Worm (Caenorhabditis elegans): ENCODE results near the gene snf-3.

snf-3 gene

DNA sequence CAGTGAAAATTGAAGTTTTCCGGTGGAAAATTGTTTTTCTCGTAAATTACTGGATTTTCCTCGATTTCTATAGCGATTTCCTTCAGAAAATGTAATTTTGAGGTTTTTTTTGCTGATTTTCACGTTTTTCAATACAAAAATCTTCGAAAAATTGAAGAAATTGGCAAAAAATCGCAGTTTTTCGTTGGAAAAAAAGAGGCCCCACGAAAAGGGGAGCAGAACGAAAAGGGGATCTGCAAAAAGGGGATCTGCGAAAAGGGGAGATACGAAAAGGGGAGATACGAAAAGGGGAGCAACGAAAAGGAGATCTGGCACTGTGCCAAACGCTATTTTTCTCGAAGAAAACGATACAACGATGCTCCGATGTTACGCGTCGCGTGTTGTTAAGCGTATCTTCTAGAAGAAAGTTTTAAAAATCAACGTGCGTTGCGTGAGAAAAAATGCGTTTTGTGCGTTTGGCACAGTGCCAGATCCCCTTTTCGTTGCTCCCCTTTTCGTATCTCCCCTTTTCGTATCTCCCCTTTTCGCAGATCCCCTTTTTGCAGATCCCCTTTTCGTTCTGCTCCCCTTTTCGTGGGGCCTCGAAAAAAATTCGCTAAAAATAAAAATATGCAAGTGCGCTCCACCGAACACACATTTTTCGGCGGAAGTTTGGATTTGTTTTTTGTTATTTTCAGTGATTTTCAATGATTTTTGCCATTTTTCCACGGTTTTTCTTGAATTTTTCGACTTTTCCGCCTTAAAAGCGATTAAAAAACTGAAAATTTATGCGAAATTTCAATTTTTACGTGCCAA, 42.7 kb downstream of the snf-3 start (continued):
- TF ChIP-seq pqm-1 (tag; optimal IDR thresholded peaks at IDR 0.05) (peak; percentile 64), ref-2 (tag; optimal IDR thresholded peaks at IDR 0.05) (peak; percentile 93), F13H6.1 (tag; optimal IDR thresholded peaks at IDR 0.05) (peak; percentile 66), ceh-14 (tag; optimal IDR thresholded peaks at IDR 0.05) (peak; percentile 84)

DNA sequence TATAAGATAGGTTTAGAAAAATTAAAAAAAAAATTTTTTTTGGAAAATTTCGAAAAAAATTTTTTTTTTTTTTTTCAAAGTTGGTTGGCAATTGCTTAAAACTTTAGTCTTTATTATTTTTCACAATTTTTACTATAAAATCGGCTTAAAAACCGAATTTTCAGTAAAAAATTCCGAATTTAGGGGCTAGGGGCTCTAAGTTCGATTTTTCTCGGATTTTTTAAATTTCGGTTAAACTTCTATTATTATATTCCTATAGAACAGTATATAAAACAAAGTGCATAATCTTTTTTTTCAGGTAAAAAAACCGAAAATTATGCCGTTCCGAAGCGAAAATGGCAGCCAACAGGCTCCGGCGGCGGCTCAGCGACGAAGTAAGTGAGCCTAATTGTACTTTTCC, 44.7 kb downstream of the snf-3 start, which contains the start of gene pod-2:
TSS of gene pod-2 (plus strand) at position 301 of the 400 bp plus-strand sequence.
- TF ChIP-seq ceh-30 (tag; optimal IDR thresholded peaks at IDR 0.05) (no peak), dmd-4 (tag; optimal IDR thresholded peaks at IDR 0.05; ENCODE audit: borderline replicate concordance) (no peak)

DNA sequence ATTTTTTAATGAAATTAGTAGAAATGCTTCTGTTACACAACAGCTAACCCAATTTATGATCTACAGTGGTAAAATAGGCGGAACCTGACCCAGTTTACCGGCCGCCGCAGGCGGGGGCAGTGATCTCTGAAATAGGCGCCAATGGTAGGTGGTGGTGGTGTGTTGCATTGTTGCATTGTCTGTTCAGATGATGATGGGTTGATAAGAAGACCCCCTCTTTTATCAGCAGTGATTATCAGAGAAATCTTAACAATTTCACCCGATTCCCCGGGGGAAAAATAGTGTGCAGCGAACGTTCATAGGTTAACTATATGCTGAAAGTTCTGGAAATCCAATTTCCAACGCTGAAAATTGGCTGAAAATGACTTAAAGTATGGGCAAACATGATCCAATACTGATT, 46.8 kb downstream of the snf-3 start:
- TF ChIP-seq ztf-16 (tag; optimal IDR thresholded peaks at IDR 0.05) (no peak), lin-11 (tag; optimal IDR thresholded peaks at IDR 0.05) (no peak), C08G9.2 (tag; optimal IDR thresholded peaks at IDR 0.05) (no peak), elt-2 (tag; optimal IDR thresholded peaks at IDR 0.05) (peak; percentile 89)

DNA sequence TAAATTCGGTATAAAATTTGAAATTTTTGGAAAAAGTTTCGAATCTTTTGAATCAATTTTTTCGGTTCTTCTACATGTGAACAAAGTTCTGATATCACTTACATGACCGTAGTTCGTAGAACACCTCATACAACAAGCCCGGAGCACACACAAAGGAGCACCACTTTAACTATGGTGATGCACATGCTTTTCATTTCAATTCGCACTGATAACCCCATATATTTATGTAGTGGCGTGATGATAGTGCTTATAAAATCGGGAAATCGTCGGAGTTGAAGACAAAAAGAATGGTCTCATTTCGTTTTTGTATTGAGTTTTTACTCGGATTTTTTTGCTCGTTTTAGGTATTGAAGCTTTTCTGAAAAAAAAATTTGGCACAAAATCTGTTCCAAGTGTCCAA, 48.9 kb downstream of the snf-3 start, which contains the start of gene W09B6.4:
TSS of gene W09B6.4 (minus strand) at position 151 of the 400 bp plus-strand sequence.
- no peak for TF ChIP-seq pqm-1 (tag; optimal IDR thresholded peaks at IDR 0.05)
- no peak for TF ChIP-seq unc-55 (GFP tag; optimal IDR thresholded peaks at IDR 0.05)
- TF ChIP-seq ama-1 (optimal IDR thresholded peaks at IDR 0.05), result no peak
- TF ChIP-seq ttx-3 (tag; optimal IDR thresholded peaks at IDR 0.05), result no peak
- TF ChIP-seq sdc-2 (tag; optimal IDR thresholded peaks at IDR 0.05), result no peak
- no peak for TF ChIP-seq dve-1 (tag; optimal IDR thresholded peaks at IDR 0.05)
- TF ChIP-seq sox-4 (tag; optimal IDR thresholded peaks at IDR 0.05), result no peak
- TF ChIP-seq pax-1 (tag; optimal IDR thresholded peaks at IDR 0.05), result no peak
- no peak for TF ChIP-seq elt-2 (tag; optimal IDR thresholded peaks at IDR 0.05)
- TF ChIP-seq ref-2 (tag; optimal IDR thresholded peaks at IDR 0.05), result no peak
- no peak for TF ChIP-seq gmeb-2 (tag; optimal IDR thresholded peaks at IDR 0.05)
- TF ChIP-seq unc-86 (tag; optimal IDR thresholded peaks at IDR 0.05), result no peak
- TF ChIP-seq tbx-2 (tag; optimal IDR thresholded peaks at IDR 0.05), result no peak
- no peak for TF ChIP-seq ceh-6 (GFP tag; optimal IDR thresholded peaks at IDR 0.05)
- no peak for TF ChIP-seq hlh-8 (tag; optimal IDR thresholded peaks at IDR 0.05)

DNA sequence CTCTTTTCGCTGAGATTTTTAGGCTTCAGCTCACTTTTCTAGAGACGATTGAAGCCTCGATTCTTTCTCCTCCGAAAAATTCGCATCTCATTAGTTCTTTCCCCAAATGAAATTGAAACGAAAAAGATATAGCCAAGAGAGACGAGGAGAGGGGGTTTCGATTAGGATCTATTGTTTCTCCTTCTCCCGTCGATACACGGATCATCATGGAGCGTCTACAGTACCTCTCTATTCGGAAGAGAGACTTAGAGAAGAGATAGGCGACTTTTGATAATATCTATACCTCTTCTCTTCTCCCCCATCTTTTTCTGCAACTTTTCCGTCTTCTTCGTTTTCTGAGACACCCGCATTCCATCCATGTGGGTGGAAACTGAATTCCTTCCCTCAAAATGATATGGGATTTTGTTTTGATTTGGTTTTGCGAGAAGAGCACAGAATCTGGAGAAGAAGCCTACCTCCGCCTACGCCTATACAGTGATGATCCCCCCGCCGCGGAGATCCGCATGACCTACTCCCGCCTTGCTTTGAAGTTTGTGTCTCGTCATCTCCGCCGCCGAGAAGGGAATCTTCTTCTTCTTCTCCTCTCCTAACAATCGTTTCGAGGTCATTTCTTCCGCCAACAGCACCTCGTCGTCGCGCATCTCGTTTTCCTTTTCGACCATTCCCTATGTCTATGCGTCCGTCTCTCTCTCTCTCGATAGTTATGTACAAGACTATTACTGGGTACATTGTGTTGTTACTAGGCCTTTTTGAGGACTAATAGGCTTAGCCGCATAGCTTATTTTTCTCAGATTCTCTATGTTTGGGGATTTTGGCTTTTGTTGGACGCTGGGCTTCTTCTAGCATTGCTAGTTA, 50.1 kb downstream of the snf-3 start:
- TF ChIP-seq ceh-30 (tag; optimal IDR thresholded peaks at IDR 0.05), result no peak
- no peak for TF ChIP-seq ceh-2 (tag; optimal IDR thresholded peaks at IDR 0.05)
- TF ChIP-seq hlh-6 (tag; optimal IDR thresholded peaks at IDR 0.05), result peak; percentile 1

DNA sequence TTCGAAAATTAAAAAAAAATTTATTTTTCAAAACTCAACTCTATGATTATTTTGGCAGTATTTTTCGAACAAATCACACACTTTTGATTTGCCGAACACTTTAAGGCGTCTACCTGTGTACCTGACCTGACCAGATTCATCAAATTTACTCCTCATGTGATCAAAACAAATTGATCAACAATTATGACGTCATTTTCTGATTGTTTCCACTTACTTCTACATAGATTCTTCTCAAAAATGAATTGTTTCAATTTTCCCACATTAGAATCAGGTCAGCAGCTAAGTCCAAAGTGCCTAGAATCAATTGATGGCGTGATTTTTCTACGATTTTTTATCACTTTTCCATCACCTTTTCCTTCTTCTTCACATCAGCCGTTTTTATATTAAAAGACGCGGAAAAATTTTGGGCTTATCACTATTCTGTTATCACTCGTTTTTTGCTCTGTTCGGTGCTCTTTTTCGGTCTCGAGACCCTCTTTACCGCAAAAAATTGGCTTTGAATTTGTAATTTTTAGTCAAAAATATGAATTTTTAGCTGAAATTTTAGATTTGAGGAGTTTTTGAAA, 51.5 kb downstream of the snf-3 start:
- TF ChIP-seq zip-5 (tag; optimal IDR thresholded peaks at IDR 0.05) (no peak), hlh-30 (tag; optimal IDR thresholded peaks at IDR 0.05; ENCODE audit: insufficient read depth) (no peak), pha-4 (tag; optimal IDR thresholded peaks at IDR 0.05) (no peak), fax-1 (tag; optimal IDR thresholded peaks at IDR 0.05) (no peak), F13H6.1 (tag; optimal IDR thresholded peaks at IDR 0.05) (no peak), dmd-4 (tag; optimal IDR thresholded peaks at IDR 0.05; ENCODE audit: borderline replicate concordance) (no peak)
